Fruit fly (Drosophila melanogaster) whole organism, prepupa: ENCODE data around the gene CG13599.

Experiments
- CG10631 ChIP-seq: fragments of 200-800 bp; sonication (Bioruptor generic); optimal IDR thresholded peaks from 2 replicates; lab custom pipeline; 2016; ENCODE audit warnings: missing biosample characterization, missing genetic modification characterization
- CG10669 ChIP-seq: fragments of 200-800 bp; sonication (Bioruptor generic); optimal IDR thresholded peaks from 3 replicates; lab custom pipeline; 2018; ENCODE audit warnings: missing biosample characterization, mild to moderate bottlenecking, missing genetic modification characterization, moderate library complexity
- CG11294 ChIP-seq: fragments of 200-800 bp; sonication (Bioruptor generic); IDR thresholded peaks from 2 replicates; pipeline ENCODE4 v1.3.6; 2022; ENCODE audit warnings: missing biosample characterization, missing genetic modification characterization
- CG11762 ChIP-seq: fragments of 200-800 bp; sonication (Bioruptor generic); optimal IDR thresholded peaks from 3 replicates; lab custom pipeline; 2016; ENCODE audit warnings: missing biosample characterization, missing genetic modification characterization; ENCODE audit not compliant: insufficient read depth
- CG11902 ChIP-seq: fragments of 200-800 bp; sonication (Bioruptor generic); optimal IDR thresholded peaks from 3 replicates; lab custom pipeline; 2016; ENCODE audit warnings: missing biosample characterization, missing genetic modification characterization
- CG1621 ChIP-seq: fragments of 200-800 bp; sonication (Bioruptor generic); optimal IDR thresholded peaks from 3 replicates; lab custom pipeline; 2018; ENCODE audit warnings: missing biosample characterization, mild to moderate bottlenecking, missing genetic modification characterization
- CG31627 ChIP-seq: fragments of 200-800 bp; sonication (Bioruptor generic); optimal IDR thresholded peaks from 3 replicates; lab custom pipeline; 2016; ENCODE audit warnings: missing biosample characterization, missing genetic modification characterization
- CG32006 ChIP-seq: fragments of 200-800 bp; sonication (Bioruptor generic); optimal IDR thresholded peaks from 3 replicates; lab custom pipeline; 2017; ENCODE audit warnings: missing biosample characterization, mild to moderate bottlenecking, missing genetic modification characterization
- CG34406 ChIP-seq: fragments of 200-800 bp; sonication (Bioruptor generic); optimal IDR thresholded peaks from 3 replicates; lab custom pipeline; 2016; ENCODE audit warnings: missing biosample characterization, missing genetic modification characterization
- CG3919 ChIP-seq: fragments of 200-800 bp; sonication (Bioruptor generic); optimal IDR thresholded peaks from 3 replicates; lab custom pipeline; 2016; ENCODE audit warnings: missing biosample characterization, missing genetic modification characterization
- CG4318 ChIP-seq: fragments of 200-800 bp; sonication (Bioruptor generic); optimal IDR thresholded peaks from 3 replicates; lab custom pipeline; 2017; ENCODE audit warnings: missing biosample characterization, mild to moderate bottlenecking, missing genetic modification characterization
- CG6163 ChIP-seq: fragments of 200-800 bp; sonication (Bioruptor generic); IDR thresholded peaks from 3 replicates; pipeline ENCODE4 v1.3.6; 2022; ENCODE audit warnings: missing biosample characterization, missing genetic modification characterization
- CG6276 ChIP-seq: fragments of 200-800 bp; sonication (Bioruptor generic); optimal IDR thresholded peaks from 2 replicates; lab custom pipeline; 2017; ENCODE audit warnings: missing biosample characterization, mild to moderate bottlenecking, missing genetic modification characterization
- CG6808 ChIP-seq: fragments of 200-800 bp; sonication (Bioruptor generic); optimal IDR thresholded peaks from 3 replicates; lab custom pipeline; 2017; ENCODE audit warnings: missing biosample characterization, missing genetic modification characterization, mild to moderate bottlenecking, moderate library complexity, missing genetic modification reagents
- CG6854 ChIP-seq: fragments of 200-800 bp; sonication (Bioruptor generic); optimal IDR thresholded peaks from 2 replicates; lab custom pipeline; 2017; ENCODE audit warnings: missing biosample characterization, mild to moderate bottlenecking, missing genetic modification characterization
- CG8319 ChIP-seq: fragments of 200-800 bp; sonication (Bioruptor generic); optimal IDR thresholded peaks from 3 replicates; lab custom pipeline; 2016; ENCODE audit warnings: missing biosample characterization, missing genetic modification characterization
- CG8632 ChIP-seq: fragments of 200-800 bp; sonication (Bioruptor generic); optimal IDR thresholded peaks from 3 replicates; lab custom pipeline; 2016; ENCODE audit warnings: missing biosample characterization, missing genetic modification characterization
- CG9139 ChIP-seq: fragments of 200-800 bp; sonication (Bioruptor generic); optimal IDR thresholded peaks from 3 replicates; lab custom pipeline; 2017; ENCODE audit warnings: missing biosample characterization, mild to moderate bottlenecking, missing genetic modification characterization
- Eip78C ChIP-seq: fragments of 200-800 bp; sonication (Bioruptor generic); peaks from one replicate; lab custom pipeline; 2016; ENCODE audit warnings: missing biosample characterization, missing genetic modification characterization
- Eip93F ChIP-seq: fragments of 200-800 bp; sonication (Bioruptor generic); optimal IDR thresholded peaks from 2 replicates; lab custom pipeline; 2016; ENCODE audit warnings: missing biosample characterization, mild to moderate bottlenecking, missing genetic modification characterization
- Ets21C ChIP-seq: fragments of 200-800 bp; sonication (Bioruptor generic); optimal IDR thresholded peaks from 3 replicates; lab custom pipeline; 2016; ENCODE audit warnings: missing biosample characterization, missing genetic modification characterization
- Ets96B ChIP-seq: fragments of 200-800 bp; optimal IDR thresholded peaks from 2 replicates; lab custom pipeline; 2019; ENCODE audit warnings: missing biosample characterization, mild to moderate bottlenecking, missing genetic modification characterization, moderate library complexity
- Hr38 ChIP-seq: sonication (Bioruptor generic); optimal IDR thresholded peaks from 2 replicates; lab custom pipeline; 2016; ENCODE audit warnings: missing biosample characterization, missing genetic modification characterization
- Hr4 ChIP-seq: fragments of 200-800 bp; sonication (Bioruptor generic); optimal IDR thresholded peaks from 3 replicates; lab custom pipeline; 2016; ENCODE audit warnings: missing biosample characterization, missing genetic modification characterization
- Lpt ChIP-seq: fragments of 200-800 bp; sonication (Bioruptor generic); optimal IDR thresholded peaks from 3 replicates; lab custom pipeline; 2016; ENCODE audit warnings: missing biosample characterization, missing genetic modification characterization
- Met ChIP-seq: fragments of 200-800 bp; sonication (Bioruptor generic); optimal IDR thresholded peaks from 3 replicates; lab custom pipeline; 2016; ENCODE audit warnings: missing biosample characterization, missing genetic modification characterization
- OdsH ChIP-seq: fragments of 200-800 bp; sonication (Bioruptor generic); optimal IDR thresholded peaks from 3 replicates; lab custom pipeline; 2016; ENCODE audit warnings: missing biosample characterization, missing genetic modification characterization
- Smox ChIP-seq: fragments of 200-800 bp; sonication (Bioruptor generic); optimal IDR thresholded peaks from 3 replicates; lab custom pipeline; 2016; ENCODE audit warnings: missing biosample characterization, missing genetic modification characterization
- Sox102F ChIP-seq: fragments of 200-800 bp; sonication (Bioruptor generic); optimal IDR thresholded peaks from 2 replicates; lab custom pipeline; 2016; ENCODE audit warnings: missing biosample characterization, mild to moderate bottlenecking, missing genetic modification characterization
- Sox14 ChIP-seq: fragments of 200-800 bp; sonication (Bioruptor generic); optimal IDR thresholded peaks from 3 replicates; lab custom pipeline; 2016; ENCODE audit warnings: missing biosample characterization, missing genetic modification characterization
- Sox15 ChIP-seq: fragments of 200-800 bp; sonication (Bioruptor generic); optimal IDR thresholded peaks from 3 replicates; lab custom pipeline; 2016; ENCODE audit warnings: missing biosample characterization, missing genetic modification characterization
- acj6 ChIP-seq: fragments of 200-800 bp; sonication (Bioruptor generic); optimal IDR thresholded peaks from 3 replicates; lab custom pipeline; 2016; ENCODE audit warnings: missing biosample characterization, missing genetic modification characterization
- cyc ChIP-seq: fragments of 200-800 bp; sonication (Bioruptor generic); optimal IDR thresholded peaks from 3 replicates; lab custom pipeline; 2016; ENCODE audit warnings: missing biosample characterization, missing genetic modification characterization
- eg ChIP-seq: fragments of 200-800 bp; sonication (Bioruptor generic); IDR thresholded peaks from 3 replicates; pipeline ENCODE4 v1.3.6; 2022; ENCODE audit warnings: missing biosample characterization, missing genetic modification characterization
- fd59A ChIP-seq: fragments of 200-800 bp; sonication (Bioruptor generic); optimal IDR thresholded peaks from 2 replicates; lab custom pipeline; 2017; ENCODE audit warnings: missing biosample characterization, mild to moderate bottlenecking, missing genetic modification characterization, missing genetic modification reagents
- fd85E ChIP-seq: fragments of 200-800 bp; sonication (Bioruptor generic); optimal IDR thresholded peaks from 3 replicates; lab custom pipeline; 2016; ENCODE audit warnings: missing biosample characterization, missing genetic modification characterization
- fkh ChIP-seq: fragments of 200-800 bp; sonication (Bioruptor generic); optimal IDR thresholded peaks from 3 replicates; lab custom pipeline; 2017; ENCODE audit warnings: missing biosample characterization, mild to moderate bottlenecking, missing genetic modification characterization, moderate library complexity
- lz ChIP-seq: fragments of 200-800 bp; sonication (Bioruptor generic); optimal IDR thresholded peaks from 3 replicates; lab custom pipeline; 2016; ENCODE audit warnings: missing biosample characterization, missing genetic modification characterization
- pdm3 ChIP-seq: fragments of 200-800 bp; sonication (Bioruptor generic); optimal IDR thresholded peaks from 3 replicates; lab custom pipeline; 2016; ENCODE audit warnings: missing biosample characterization, missing genetic modification characterization
- salr ChIP-seq, 2 experiments: fragments of 200-800 bp; sonication (Bioruptor generic); optimal IDR thresholded peaks; 3 replicates each; lab custom pipeline; 2016 to 2018; ENCODE audit warnings: missing biosample characterization in 2 of 2, missing genetic modification characterization in 2 of 2, mild to moderate bottlenecking in 1 of 2
- spab ChIP-seq: fragments of 200-800 bp; sonication (Bioruptor generic); optimal IDR thresholded peaks from 2 replicates; lab custom pipeline; 2017; ENCODE audit warnings: missing biosample characterization, mild to moderate bottlenecking, missing genetic modification characterization, missing genetic modification reagents
- ss ChIP-seq, 2 experiments: fragments of 200-800 bp; sonication (Bioruptor generic); optimal IDR thresholded peaks; 2 replicates in 1 of 2; 3 replicates in 1 of 2; lab custom pipeline; 2017 to 2018; ENCODE audit warnings: mild to moderate bottlenecking in 2 of 2, missing biosample characterization in 2 of 2, missing genetic modification characterization in 2 of 2, moderate library complexity in 1 of 2

CG13599 gene

dm6 chr3R:23942965-23943413 is 11.6 kb downstream of the CG13599 start, which contains the start of gene Gdh (continued):
- TF ChIP-seq CG8319, result no peak
- no peak for TF ChIP-seq CG11294 (GFP tag; lab: Robert Waterston, UW)
- TF ChIP-seq Smox (GFP tag; lab: Kevin White, UChicago), result no peak
- no peak for TF ChIP-seq Hr38 (GFP tag; lab: Kevin White, UChicago)
- no peak for TF ChIP-seq OdsH (GFP tag; lab: Kevin White, UChicago)
- no peak for TF ChIP-seq Sox15 (GFP tag; lab: Kevin White, UChicago)
- TF ChIP-seq CG32006, result no peak
- TF ChIP-seq acj6 (GFP tag; lab: Kevin White, UChicago), result no peak

- TF ChIP-seq CG10669 (GFP tag; lab: Kevin White, UChicago) (no peak), cyc (no peak), salr (GFP tag; optimal IDR thresholded peaks at IDR 0.05; lab: Kevin White, UChicago) (no peak), OdsH (GFP tag; lab: Kevin White, UChicago) (no peak), Eip78C (GFP tag; lab: Kevin White, UChicago) (no peak), CG8319 (no peak), Ets21C (GFP tag; lab: Kevin White, UChicago) (no peak), Sox102F (GFP tag; lab: Kevin White, UChicago) (no peak), fkh (GFP tag; lab: Kevin White, UChicago) (no peak), CG8632 (GFP tag; lab: Kevin White, UChicago) (no peak), Hr4 (GFP tag; lab: Kevin White, UChicago) (no peak), CG32006 (no peak), CG11902 (GFP tag; lab: Kevin White, UChicago) (no peak), pdm3 (GFP tag; lab: Kevin White, UChicago) (no peak)
Observed at dm6 chr3R:23943843-23944356, 12.5 kb downstream of the CG13599 start.

- TF ChIP-seq fkh (GFP tag; lab: Kevin White, UChicago), result peak; percentile 88
- no peak for TF ChIP-seq Sox102F (GFP tag; lab: Kevin White, UChicago)
- TF ChIP-seq, all 60 proteins: peak for 1
Observed at dm6 chr3R:23947002-23947401, 15.6 kb downstream of the CG13599 start.

dm6 chr3R:23948324-23948465 is 16.8 kb downstream of the CG13599 start, which contains the start of gene CG12268:
TSS of gene CG12268 (minus strand) at chr3R:23948424.
- no peak for TF ChIP-seq ss (GFP tag; optimal IDR thresholded peaks at IDR 0.05; lab: Kevin White, UChicago)
- TF ChIP-seq Ets96B, result no peak
- no peak for TF ChIP-seq CG10631 (GFP tag; lab: Kevin White, UChicago)
- no peak for TF ChIP-seq Met
- TF ChIP-seq CG1621 (tag; lab: Kevin White, UChicago), result no peak
- TF ChIP-seq pdm3 (GFP tag; lab: Kevin White, UChicago), result no peak
- no peak for TF ChIP-seq CG6276
- TF ChIP-seq Eip93F, result no peak
- no peak for TF ChIP-seq CG4318 (GFP tag; lab: Kevin White, UChicago)
- no peak for TF ChIP-seq CG32006
- no peak for TF ChIP-seq Hr4 (GFP tag; lab: Kevin White, UChicago)
- no peak for TF ChIP-seq CG6808 (GFP tag; lab: Kevin White, UChicago)

- TF ChIP-seq fd85E (GFP tag; lab: Kevin White, UChicago) (peak; percentile 81), eg (peak; percentile 78), cyc (peak; percentile 92), CG31627 (GFP tag; lab: Kevin White, UChicago) (peak; percentile 94), CG8632 (GFP tag; lab: Kevin White, UChicago) (peak; percentile 94), CG8319 (peak; percentile 92), CG6854 (GFP tag; lab: Kevin White, UChicago) (peak; percentile 81), Sox14 (GFP tag; lab: Kevin White, UChicago) (peak; percentile 96), CG11762 (peak; percentile 93), CG3919 (GFP tag; lab: Kevin White, UChicago) (peak; percentile 96), lz (peak; percentile 95), CG4318 (GFP tag; lab: Kevin White, UChicago) (peak; percentile 78), CG11902 (GFP tag; lab: Kevin White, UChicago) (peak; percentile 94), CG34406 (GFP tag; lab: Kevin White, UChicago) (peak; percentile 95), spab (GFP tag; lab: Kevin White, UChicago) (peak; percentile 97), fd59A (peak; percentile 97), CG9139 (peak; percentile 91), Lpt (peak; percentile 83), CG6163 (GFP tag; lab: Robert Waterston, UW) (peak; percentile 87)
Observed at dm6 chr3R:23948466-23949413, 17.3 kb downstream of the CG13599 start.
